Worm (Caenorhabditis elegans) whole organism, late embryonic: Measurements from ENCODE around the gene fat-7.

Source experiments
- ceh-2 ChIP-seq: sonication (generic microtip); optimal IDR thresholded peaks from 2 replicates; lab custom pipeline; 2016; ENCODE audit warnings: missing genotype, missing genetic modification characterization, missing compliant biosample characterization
- nfya-1 ChIP-seq: sonication (generic microtip); optimal IDR thresholded peaks from 2 replicates; lab custom pipeline; 2017; ENCODE audit warnings: missing genetic modification characterization, mild to moderate bottlenecking, missing compliant biosample characterization, antibody characterized with exemption, moderate library complexity

ce11 chrV:7194818-7195217, 41.9 kb upstream of the fat-7 start:
- TF ChIP-seq ceh-2 (no peak), nfya-1 (tag; lab: Kevin White, UChicago) (no peak)
